Worm (Caenorhabditis elegans) whole organism, young adult: ENCODE measurements around the gene Y54F10AM.11.

Experiments used
- B0019.2 ChIP-seq: fragments of 200-800 bp; sonication (Bioruptor generic); conservative IDR thresholded peaks from 2 replicates; pipeline ENCODE4 v1.3.6; 2022; ENCODE audit warnings: missing genetic modification reagents, missing genetic modification characterization, missing compliant biosample characterization
- B0261.1 ChIP-seq: sonication (generic microtip); optimal IDR thresholded peaks from 2 replicates; lab custom pipeline; 2016; ENCODE audit warnings: mild to moderate bottlenecking, missing genetic modification characterization, moderate library complexity, missing compliant biosample characterization
- C17E4.6 ChIP-seq: fragments of 200-800 bp; sonication (Bioruptor generic); IDR thresholded peaks from 2 replicates; pipeline ENCODE4 v1.3.6; 2022; ENCODE audit warnings: missing genetic modification reagents, missing genetic modification characterization, missing compliant biosample characterization
- F10E7.11 ChIP-seq: sonication (generic microtip); optimal IDR thresholded peaks from 2 replicates; lab custom pipeline; 2017; ENCODE audit warnings: mild to moderate bottlenecking, missing genetic modification characterization, moderate library complexity, missing compliant biosample characterization
- F55B11.4 ChIP-seq: sonication (generic microtip); optimal IDR thresholded peaks from 2 replicates; lab custom pipeline; 2016; ENCODE audit warnings: missing compliant biosample characterization, missing genetic modification characterization, borderline replicate concordance; ENCODE audit not compliant: insufficient read depth
- K11D2.4 ChIP-seq: fragments of 200-800 bp; sonication (Bioruptor generic); IDR thresholded peaks from 2 replicates; pipeline ENCODE4 v1.3.6; 2022; ENCODE audit warnings: missing genetic modification reagents, missing genetic modification characterization, missing compliant biosample characterization
- K12H6.12 ChIP-seq: fragments of 200-800 bp; sonication (Bioruptor generic); optimal IDR thresholded peaks from 2 replicates; lab custom pipeline; 2018; ENCODE audit warnings: mild to moderate bottlenecking, missing genetic modification characterization, missing compliant biosample characterization
- T26A5.8 ChIP-seq: sonication (generic microtip); optimal IDR thresholded peaks from 2 replicates; lab custom pipeline; 2016; ENCODE audit warnings: missing genetic modification characterization, missing compliant biosample characterization
- Y53G8AR.9 ChIP-seq: fragments of 200-800 bp; sonication (Bioruptor generic); conservative IDR thresholded peaks from 2 replicates; pipeline ENCODE4 v1.3.6; 2022; ENCODE audit warnings: missing genetic modification reagents, missing genetic modification characterization, missing compliant biosample characterization
- Y79H2A.3 ChIP-seq: fragments of 200-800 bp; sonication (Bioruptor generic); conservative IDR thresholded peaks from 2 replicates; pipeline ENCODE4 v1.3.6; 2022; ENCODE audit warnings: missing genetic modification reagents, missing genetic modification characterization, missing compliant biosample characterization
- aptf-2 ChIP-seq: fragments of 200-800 bp; sonication (Bioruptor generic); conservative IDR thresholded peaks from 2 replicates; pipeline ENCODE4 v1.3.6; 2022; ENCODE audit warnings: missing genetic modification reagents, missing genetic modification characterization, missing compliant biosample characterization
- atf-7 ChIP-seq: sonication (generic microtip); optimal IDR thresholded peaks from 2 replicates; lab custom pipeline; 2017; ENCODE audit warnings: mild to moderate bottlenecking, missing genetic modification characterization, missing compliant biosample characterization
- athp-1 ChIP-seq: sonication (generic microtip); optimal IDR thresholded peaks from 2 replicates; lab custom pipeline; 2017; ENCODE audit warnings: mild to moderate bottlenecking, missing genetic modification characterization, missing compliant biosample characterization
- attf-5 ChIP-seq: fragments of 200-800 bp; sonication (Bioruptor generic); optimal IDR thresholded peaks from 2 replicates; lab custom pipeline; 2018; ENCODE audit warnings: mild to moderate bottlenecking, missing genetic modification characterization, missing compliant biosample characterization
- attf-6 ChIP-seq: fragments of 200-800 bp; sonication (Bioruptor generic); IDR thresholded peaks from 2 replicates; pipeline ENCODE4 v1.3.6; 2022; ENCODE audit warnings: missing genetic modification reagents, missing genetic modification characterization, missing compliant biosample characterization
- bed-1 ChIP-seq: fragments of 200-800 bp; sonication (Bioruptor generic); IDR thresholded peaks from 2 replicates; pipeline ENCODE4 v1.3.6; 2022; ENCODE audit warnings: missing genetic modification reagents, missing genetic modification characterization, missing compliant biosample characterization
- ccch-3 ChIP-seq: fragments of 200-800 bp; sonication (Bioruptor generic); optimal IDR thresholded peaks from 2 replicates; lab custom pipeline; 2018; ENCODE audit warnings: mild to moderate bottlenecking, missing genetic modification characterization, missing compliant biosample characterization
- cebp-1 ChIP-seq, 2 experiments: fragments of 200-800 bp in 1 of 2; sonication (Bioruptor generic) in 1 of 2; sonication (generic microtip) in 1 of 2; IDR thresholded peaks in 1 of 2; optimal IDR thresholded peaks in 1 of 2; 2 replicates each; pipeline versions ENCODE4 v1.3.6 to Lab custom; 2017 to 2022; ENCODE audit warnings: missing compliant biosample characterization in 2 of 2, missing genetic modification characterization in 2 of 2, mild to moderate bottlenecking in 1 of 2, missing genetic modification reagents in 1 of 2, moderate library complexity in 1 of 2
- ceh-27 ChIP-seq: fragments of 200-800 bp; sonication (Bioruptor generic); optimal IDR thresholded peaks from 2 replicates; lab custom pipeline; 2018; ENCODE audit warnings: mild to moderate bottlenecking, missing genetic modification characterization, moderate library complexity, missing compliant biosample characterization
- ceh-40 ChIP-seq: fragments of 200-800 bp; sonication (Bioruptor generic); IDR thresholded peaks from 2 replicates; pipeline ENCODE4 v1.3.6; 2022; ENCODE audit warnings: missing genetic modification characterization, missing compliant biosample characterization
- ceh-91 ChIP-seq: fragments of 200-800 bp; sonication (Bioruptor generic); IDR thresholded peaks from 2 replicates; pipeline ENCODE4 v1.3.6; 2022; ENCODE audit warnings: missing genetic modification reagents, missing genetic modification characterization, missing compliant biosample characterization
- dpff-1 ChIP-seq: sonication (generic microtip); optimal IDR thresholded peaks from 2 replicates; lab custom pipeline; 2017; ENCODE audit warnings: mild to moderate bottlenecking, missing genetic modification characterization, missing compliant biosample characterization
- ets-4 ChIP-seq: fragments of 200-800 bp; sonication (Bioruptor generic); optimal IDR thresholded peaks from 2 replicates; lab custom pipeline; 2018; ENCODE audit warnings: mild to moderate bottlenecking, missing genetic modification characterization, missing compliant biosample characterization
- him-1 ChIP-seq: sonication (generic microtip); optimal IDR thresholded peaks from 2 replicates; lab custom pipeline; 2016; ENCODE audit warnings: missing genotype, missing genetic modification reagents, missing genetic modification characterization, missing compliant biosample characterization
- hmg-20 ChIP-seq: fragments of 200-800 bp; sonication (Bioruptor generic); IDR thresholded peaks from 2 replicates; pipeline ENCODE4 v1.3.6; 2022; ENCODE audit warnings: missing genetic modification reagents, missing genetic modification characterization, missing compliant biosample characterization
- hsf-1 ChIP-seq: fragments of 200-800 bp; sonication (Bioruptor generic); IDR thresholded peaks from 2 replicates; pipeline ENCODE4 v1.3.6; 2022; ENCODE audit warnings: missing genetic modification reagents, missing genetic modification characterization, missing compliant biosample characterization
- let-607 ChIP-seq, 2 experiments: fragments of 200-800 bp in 1 of 2; sonication (Bioruptor generic) in 1 of 2; sonication (generic microtip) in 1 of 2; optimal IDR thresholded peaks; 2 replicates each; lab custom pipeline; 2016 to 2018; ENCODE audit warnings: mild to moderate bottlenecking in 2 of 2, missing compliant biosample characterization in 2 of 2, missing genetic modification characterization in 2 of 2, moderate library complexity in 2 of 2, missing genotype in 1 of 2
- lin-35 ChIP-seq, 3 experiments: fragments of 150-350 bp in 2 of 3; sonication (generic microtip) in 1 of 3; optimal IDR thresholded peaks; 2 replicates each; lab custom pipeline; 2014 to 2018; ENCODE audit warnings: missing biosample characterization in 3 of 3, missing genetic modification characterization in 3 of 3, missing genetic modification reagents in 3 of 3
- lir-1 ChIP-seq: fragments of 200-800 bp; sonication (Bioruptor generic); conservative IDR thresholded peaks from 2 replicates; pipeline ENCODE4 v1.3.6; 2022; ENCODE audit warnings: missing genetic modification reagents, missing genetic modification characterization, missing compliant biosample characterization
- lsl-1 ChIP-seq: fragments of 200-800 bp; sonication (Bioruptor generic); optimal IDR thresholded peaks from 2 replicates; lab custom pipeline; 2018; ENCODE audit warnings: mild to moderate bottlenecking, missing genetic modification characterization, moderate library complexity, missing compliant biosample characterization
- madf-3 ChIP-seq: fragments of 200-800 bp; sonication (Bioruptor generic); IDR thresholded peaks from 2 replicates; pipeline ENCODE4 v1.3.6; 2022; ENCODE audit warnings: missing genetic modification reagents, missing genetic modification characterization, missing compliant biosample characterization
- madf-8 ChIP-seq: fragments of 200-800 bp; sonication (Bioruptor generic); conservative IDR thresholded peaks from 2 replicates; pipeline ENCODE4 v1.3.6; 2022; ENCODE audit warnings: missing genetic modification reagents, missing genetic modification characterization, missing compliant biosample characterization
- mel-28 ChIP-seq: sonication (generic microtip); optimal IDR thresholded peaks from 2 replicates; lab custom pipeline; 2016; ENCODE audit warnings: borderline replicate concordance, mild to moderate bottlenecking, missing genetic modification characterization, missing compliant biosample characterization
- nfyb-1 ChIP-seq: fragments of 200-800 bp; sonication (Bioruptor generic); IDR thresholded peaks from 2 replicates; pipeline ENCODE4 v1.3.6; 2022; ENCODE audit warnings: missing genetic modification reagents, missing genetic modification characterization, missing compliant biosample characterization
- nhr-120 ChIP-seq: fragments of 200-800 bp; sonication (Bioruptor generic); IDR thresholded peaks from 2 replicates; pipeline ENCODE4 v1.3.6; 2022; ENCODE audit warnings: missing genetic modification characterization, missing compliant biosample characterization
- pbrm-1 ChIP-seq: fragments of 200-800 bp; sonication (Bioruptor generic); IDR thresholded peaks from 2 replicates; pipeline ENCODE4 v1.3.6; 2022; ENCODE audit warnings: missing genetic modification reagents, missing genetic modification characterization, missing compliant biosample characterization
- repo-1 ChIP-seq: sonication (generic microtip); optimal IDR thresholded peaks from 2 replicates; lab custom pipeline; 2017; ENCODE audit warnings: mild to moderate bottlenecking, missing genetic modification characterization, missing compliant biosample characterization
- rpc-1 ChIP-seq, 2 experiments: fragments of 150-350 bp in 1 of 2; sonication (generic microtip) in 1 of 2; optimal IDR thresholded peaks; 2 replicates each; lab custom pipeline; 2014 to 2018; ENCODE audit warnings: missing biosample characterization in 1 of 2, missing genetic modification characterization in 1 of 2, missing genetic modification reagents in 1 of 2, missing genotype in 1 of 2
- sdz-38 ChIP-seq: sonication (generic microtip); optimal IDR thresholded peaks from 2 replicates; lab custom pipeline; 2016; ENCODE audit warnings: missing genotype, missing genetic modification characterization, missing compliant biosample characterization
- snpc-4 ChIP-seq, 5 experiments: fragments of 150-350 bp in 1 of 5; sonication (generic microtip) in 4 of 5; optimal IDR thresholded peaks; 2 replicates each; lab custom pipeline; 2014 to 2018; ENCODE audit warnings: missing genetic modification characterization in 5 of 5, missing biosample characterization in 3 of 5, antibody characterized with exemption in 2 of 5, mild to moderate bottlenecking in 2 of 5, missing compliant biosample characterization in 2 of 5, missing genotype in 2 of 5, moderate library complexity in 2 of 5, missing genetic modification reagents in 1 of 5
- somi-1 ChIP-seq: fragments of 200-800 bp; sonication (Bioruptor generic); optimal IDR thresholded peaks from 2 replicates; lab custom pipeline; 2018; ENCODE audit warnings: mild to moderate bottlenecking, missing genetic modification characterization, missing compliant biosample characterization
- sptf-2 ChIP-seq: fragments of 200-800 bp; sonication (Bioruptor generic); optimal IDR thresholded peaks from 2 replicates; lab custom pipeline; 2018; ENCODE audit warnings: mild to moderate bottlenecking, missing genetic modification characterization, missing compliant biosample characterization
- tbp1 ChIP-seq: fragments of 200-800 bp; sonication (Bioruptor generic); optimal IDR thresholded peaks from 2 replicates; lab custom pipeline; 2018; ENCODE audit warnings: mild to moderate bottlenecking, missing genetic modification characterization, missing compliant biosample characterization
- ztf-22 ChIP-seq: fragments of 200-800 bp; sonication (Bioruptor generic); optimal IDR thresholded peaks from 2 replicates; lab custom pipeline; 2018; ENCODE audit warnings: mild to moderate bottlenecking, missing genetic modification characterization, moderate library complexity, missing compliant biosample characterization
- ztf-25 ChIP-seq: fragments of 200-800 bp; sonication (Bioruptor generic); IDR thresholded peaks from 2 replicates; pipeline ENCODE4 v1.3.6; 2022; ENCODE audit warnings: missing genetic modification reagents, missing genetic modification characterization, missing compliant biosample characterization
- ztf-3 ChIP-seq: fragments of 200-800 bp; sonication (Bioruptor generic); optimal IDR thresholded peaks from 2 replicates; lab custom pipeline; 2018; ENCODE audit warnings: mild to moderate bottlenecking, missing genetic modification characterization, missing compliant biosample characterization

The Y54F10AM.11 gene

DNA sequence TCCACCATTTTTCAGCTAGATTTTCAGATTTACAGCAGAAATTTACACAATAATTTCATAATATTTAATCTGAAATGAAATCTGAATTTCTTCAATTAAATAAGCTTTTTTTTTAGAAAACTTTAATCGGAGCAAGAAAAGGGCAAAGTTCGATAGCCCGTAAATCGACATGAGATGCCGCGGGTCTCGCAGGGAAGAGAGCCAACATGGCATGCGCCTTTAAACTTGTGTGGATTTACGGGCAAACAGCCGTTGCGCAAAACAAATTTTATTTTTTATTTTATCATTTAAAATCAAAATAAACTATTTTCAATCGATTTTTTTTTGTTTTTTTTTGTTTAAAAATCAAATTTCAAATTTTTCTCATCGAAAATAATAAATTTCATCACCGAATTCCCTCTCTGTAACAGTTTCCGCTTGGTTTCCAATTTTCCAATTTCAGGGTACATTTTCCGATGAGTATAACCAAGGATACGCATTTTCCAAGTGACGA is 35.1 kb downstream of the Y54F10AM.11 start, which contains the start of the genes Y54F10AM.15, rbc-2 and ndua-8:
Gene Y54F10AM.15, minus strand, starts transcription at position 59 of the 493 bp plus-strand sequence.
Gene rbc-2, minus strand, starts transcription at position 69 of the 493 bp plus-strand sequence.
Gene ndua-8, plus strand, starts transcription at position 443 of the 493 bp plus-strand sequence.
- TF ChIP-seq sdz-38 (no peak), F10E7.11 (tag; lab: Kevin White, UChicago) (no peak), rpc-1 (optimal IDR thresholded peaks at IDR 0.05; lab: Kevin White, UChicago) (no peak), rpc-1 (tag; optimal IDR thresholded peaks at IDR 0.05; lab: Kevin White, UChicago) (no peak), tbp1 (GFP tag; lab: Kevin White, UChicago) (peak; percentile 69), aptf-2 (GFP tag; lab: Robert Waterston, UW) (no peak), B0019.2 (GFP tag; lab: Robert Waterston, UW) (peak; percentile 97), let-607 (tag; optimal IDR thresholded peaks at IDR 0.05; lab: Kevin White, UChicago) (peak in 1 of 2 experiments; percentile 72), madf-8 (GFP tag; lab: Robert Waterston, UW) (peak; percentile 71), somi-1 (GFP tag; lab: Kevin White, UChicago) (no peak), K12H6.12 (peak; percentile 54), T26A5.8 (no peak), athp-1 (tag; lab: Kevin White, UChicago) (peak; percentile 41), repo-1 (tag; lab: Kevin White, UChicago) (peak; percentile 3), ztf-25 (GFP tag; lab: Robert Waterston, UW) (no peak), ccch-3 (GFP tag; lab: Kevin White, UChicago) (no peak), sptf-2 (GFP tag; lab: Kevin White, UChicago) (no peak), hmg-20 (no peak), hsf-1 (GFP tag; lab: Robert Waterston, UW) (no peak), ceh-40 (GFP tag; lab: Robert Waterston, UW) (no peak), cebp-1 (GFP tag; IDR thresholded peaks at IDR 0.05; lab: Robert Waterston, UW) (peak; percentile 25; the same call in 1 of the 2 replicates), cebp-1 (tag; optimal IDR thresholded peaks at IDR 0.05; lab: Kevin White, UChicago) (peak; percentile 83), lsl-1 (GFP tag; lab: Kevin White, UChicago) (peak; percentile 80), dpff-1 (tag; lab: Kevin White, UChicago) (no peak), atf-7 (tag; lab: Kevin White, UChicago) (no peak), F55B11.4 (tag; lab: Kevin White, UChicago) (no peak), C17E4.6 (GFP tag; lab: Robert Waterston, UW) (0 out of 2 replicates have a peak, but pooled peaks have one; percentile 40), ceh-27 (no peak), lir-1 (GFP tag; lab: Robert Waterston, UW) (0 out of 2 replicates have a peak, but pooled peaks have one; percentile 33), nhr-120 (no peak), pbrm-1 (peak; percentile 87), him-1 (tag; lab: Kevin White, UChicago) (no peak), K11D2.4 (GFP tag; lab: Robert Waterston, UW) (no peak), madf-3 (no peak), ceh-91 (GFP tag; lab: Robert Waterston, UW) (peak; percentile 81), lin-35 (GFP tag; optimal IDR thresholded peaks at IDR 0.05; lab: Kevin White, UChicago) (peak in 2 of 3 experiments; percentile 34 to 91), nfyb-1 (GFP tag; lab: Robert Waterston, UW) (peak; percentile 82), Y79H2A.3 (GFP tag; lab: Robert Waterston, UW) (no peak), ztf-3 (GFP tag; lab: Kevin White, UChicago) (no peak), bed-1 (no peak), snpc-4 (GFP tag; optimal IDR thresholded peaks at IDR 0.05; lab: Kevin White, UChicago) (peak; percentile 4), snpc-4 (tag; optimal IDR thresholded peaks at IDR 0.05; lab: Kevin White, UChicago) (peak in 3 of 4 experiments; percentile 52 to 70 (median 60)), ztf-22 (GFP tag; lab: Kevin White, UChicago) (no peak), mel-28 (no peak), attf-5 (GFP tag; lab: Kevin White, UChicago) (peak; percentile 96), ets-4 (no peak), attf-6 (GFP tag; lab: Robert Waterston, UW) (no peak), Y53G8AR.9 (GFP tag; lab: Robert Waterston, UW) (no peak; the same call in 1 of the 2 replicates), B0261.1 (tag; lab: Kevin White, UChicago) (no peak)
